Worm (Caenorhabditis elegans): ENCODE data around the gene rheb-1.

Gene rheb-1

DNA sequence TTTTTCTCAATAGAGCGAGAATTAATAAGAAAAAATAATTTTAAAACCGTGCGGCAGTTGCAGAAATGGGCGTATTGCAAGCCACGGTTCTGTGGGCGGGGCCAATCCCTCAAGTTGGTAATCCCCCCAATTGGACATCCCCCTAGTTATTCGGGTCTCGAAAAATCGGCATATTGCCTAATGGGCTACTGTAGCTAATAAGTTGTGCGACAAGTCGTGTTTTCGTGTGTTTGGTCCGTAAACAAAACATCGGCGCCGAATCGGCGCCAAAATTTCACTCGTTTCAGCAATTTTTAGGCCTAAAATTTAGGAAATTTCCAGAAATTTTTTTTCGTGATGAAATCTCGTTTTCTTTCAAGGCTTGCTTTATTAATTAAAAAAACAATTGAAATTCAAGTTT is 48.5 kb upstream of the rheb-1 start (continued):
- TF ChIP-seq lin-26 (GFP tag; IDR thresholded peaks at IDR 0.05) (0 out of 2 replicates have a peak, but pooled peaks have one; percentile 50), snpc-4 (GFP tag; optimal IDR thresholded peaks at IDR 0.05) (no peak), snpc-4 (tag; optimal IDR thresholded peaks at IDR 0.05) (peak in 1 of 4 experiments; percentile 23), Y67H2A.10 (GFP tag; conservative IDR thresholded peaks at IDR 0.05) (peak; percentile 38; the same call in 1 of the 2 replicates), lag-1 (GFP tag; IDR thresholded peaks at IDR 0.05) (no peak), ceh-27 (GFP tag; optimal IDR thresholded peaks at IDR 0.05) (no peak), egl-44 (GFP tag; IDR thresholded peaks at IDR 0.05) (no peak), snpc-1.1 (tag; optimal IDR thresholded peaks at IDR 0.05; ENCODE audit: insufficient read depth) (no peak), F22D6.2 (tag; optimal IDR thresholded peaks at IDR 0.05) (no peak), let-526 (GFP tag; IDR thresholded peaks at IDR 0.05) (no peak), B0035.1 (tag; optimal IDR thresholded peaks at IDR 0.05) (no peak), Y53F4B.3 (GFP tag; IDR thresholded peaks at IDR 0.05) (no peak), ztf-18 (tag; optimal IDR thresholded peaks at IDR 0.05) (peak; percentile 22), efl-1 (GFP tag; optimal IDR thresholded peaks at IDR 0.05) (peak; percentile 82), tlf-1 (GFP tag; optimal IDR thresholded peaks at IDR 0.05) (no peak), mel-28 (tag; optimal IDR thresholded peaks at IDR 0.05; ENCODE audit: borderline replicate concordance) (no peak), F37B4.10 (GFP tag; IDR thresholded peaks at IDR 0.05) (no peak), hmg-20 (GFP tag; IDR thresholded peaks at IDR 0.05) (no peak), repo-1 (tag; optimal IDR thresholded peaks at IDR 0.05) (no peak), ccch-3 (GFP tag; optimal IDR thresholded peaks at IDR 0.05) (no peak), F33H1.4 (GFP tag; IDR thresholded peaks at IDR 0.05) (peak; percentile 71), madf-6 (GFP tag; IDR thresholded peaks at IDR 0.05) (peak; percentile 95), madf-8 (GFP tag; conservative IDR thresholded peaks at IDR 0.05) (peak; percentile 92), ztf-26 (tag; optimal IDR thresholded peaks at IDR 0.05) (no peak), lsl-1 (GFP tag; optimal IDR thresholded peaks at IDR 0.05) (peak; percentile 89), F23B12.7 (tag; optimal IDR thresholded peaks at IDR 0.05; ENCODE audit: insufficient read depth) (no peak), C17E4.6 (GFP tag; IDR thresholded peaks at IDR 0.05) (peak; percentile 29; the same call in 1 of the 2 replicates), nfyb-1 (GFP tag; IDR thresholded peaks at IDR 0.05) (0 out of 2 replicates have a peak, but pooled peaks have one; percentile 55), B0336.3 (GFP tag; IDR thresholded peaks at IDR 0.05) (no peak), B0019.2 (GFP tag; conservative IDR thresholded peaks at IDR 0.05) (0 out of 2 replicates have a peak, but pooled peaks have one; percentile 46), ets-4 (GFP tag; optimal IDR thresholded peaks at IDR 0.05) (no peak), lin-35 (GFP tag; optimal IDR thresholded peaks at IDR 0.05) (no peak), atf-7 (tag; optimal IDR thresholded peaks at IDR 0.05) (no peak), pbrm-1 (GFP tag; IDR thresholded peaks at IDR 0.05) (peak; percentile 62; the same call in 1 of the 2 replicates)

- TF ChIP-seq efl-1 (GFP tag; optimal IDR thresholded peaks at IDR 0.05) (no peak), F23B12.7 (tag; optimal IDR thresholded peaks at IDR 0.05; ENCODE audit: insufficient read depth) (no peak), xnd-1 (tag; optimal IDR thresholded peaks at IDR 0.05) (no peak), cebp-1 (GFP tag; IDR thresholded peaks at IDR 0.05) (peak; percentile 49; the same call in 1 of the 2 replicates), cebp-1 (tag; optimal IDR thresholded peaks at IDR 0.05) (peak; percentile 88), unc-130 (GFP tag; optimal IDR thresholded peaks at IDR 0.05) (no peak), mxl-1 (tag; optimal IDR thresholded peaks at IDR 0.05) (no peak)
These were observed 46.4 kb upstream of the rheb-1 start for ce11 chrIII:9502155-9502714.
